Fruit fly (Drosophila melanogaster): ENCODE data around the gene CG9123.

CG9123 gene

dm6 chrX:15335845-15336453, 6.0 kb downstream of the CG9123 start:
- TF ChIP-seq CG17801 (GFP tag; optimal IDR thresholded peaks at IDR 0.05; ENCODE audit: partially characterized antibody): peak; percentile 77

DNA sequence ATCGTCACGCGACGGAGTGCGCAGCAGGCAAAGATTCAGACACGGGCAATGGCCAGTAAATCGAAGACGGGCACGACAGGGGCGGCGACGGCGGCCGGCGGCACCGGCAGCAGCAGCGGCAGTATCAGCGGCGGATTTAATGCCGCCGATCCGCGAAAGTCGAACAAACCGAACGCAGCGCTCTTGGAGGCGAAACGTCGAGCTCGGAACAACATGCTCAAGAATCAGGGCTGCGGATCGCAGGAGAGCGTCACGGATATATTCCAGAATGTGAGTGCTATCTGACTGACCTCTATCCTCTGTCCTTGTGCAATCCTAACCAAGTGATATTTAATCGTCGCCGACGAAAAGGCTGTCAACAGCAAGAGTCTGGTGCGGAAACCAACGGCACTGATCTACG, 6.9 kb downstream of the CG9123 start:
- no peak for TF ChIP-seq CG17801 (GFP tag; optimal IDR thresholded peaks at IDR 0.05; ENCODE audit: partially characterized antibody)

dm6 chrX:15333066-15333874, 8.6 kb downstream of the CG9123 start, which contains the start of the genes CG9114 and HDAC6:
Gene CG9114 (minus strand): TSS chrX:15333154.
Gene HDAC6 (plus strand): TSS chrX:15333310.
- TF ChIP-seq CG17801 (GFP tag; optimal IDR thresholded peaks at IDR 0.05; ENCODE audit: partially characterized antibody): no peak

- TF ChIP-seq CG17801 (GFP tag; optimal IDR thresholded peaks at IDR 0.05; ENCODE audit: partially characterized antibody): no peak
These were observed 13.7 kb downstream of the CG9123 start, which contains the start of gene dah for dm6 chrX:15328148-15328718. Gene dah (plus strand): TSS chrX:15328342.

DNA sequence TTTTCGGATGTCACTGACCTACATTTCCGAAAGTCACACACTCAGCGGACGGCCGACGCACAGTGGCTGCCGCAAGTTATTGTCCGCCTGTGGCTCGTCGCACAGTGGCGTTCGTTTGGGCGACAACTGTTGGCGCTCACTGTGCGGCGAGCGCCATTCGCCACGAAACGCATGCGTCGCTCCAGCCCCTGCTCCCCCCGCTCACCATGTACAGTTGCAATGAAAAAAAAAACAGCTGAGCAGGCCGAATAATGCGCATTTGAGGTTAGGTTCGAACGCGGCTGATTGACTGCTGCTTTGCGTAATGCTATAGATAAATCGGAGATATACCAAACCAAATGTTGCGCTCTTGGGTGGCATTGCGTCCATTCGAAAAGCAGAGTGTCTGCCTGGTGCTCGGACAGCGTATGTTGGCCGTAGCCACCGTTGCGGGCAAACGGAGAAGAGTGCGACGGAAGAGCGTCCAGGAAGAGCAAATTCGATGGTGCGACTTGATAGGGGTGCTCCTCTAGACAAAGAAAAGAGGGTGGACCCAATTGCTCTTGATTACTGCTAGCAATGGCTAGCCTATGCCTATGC, 18.5 kb downstream of the CG9123 start:
- TF ChIP-seq CG17801 (GFP tag; optimal IDR thresholded peaks at IDR 0.05; ENCODE audit: partially characterized antibody): peak; percentile 77

dm6 chrX:15320973-15321372, 20.9 kb downstream of the CG9123 start:
- no peak for TF ChIP-seq CG17801 (GFP tag; optimal IDR thresholded peaks at IDR 0.05; ENCODE audit: partially characterized antibody)

dm6 chrX:15320522-15320921, 21.4 kb downstream of the CG9123 start:
- TF ChIP-seq CG17801 (GFP tag; optimal IDR thresholded peaks at IDR 0.05; ENCODE audit: partially characterized antibody): peak; percentile 38

DNA sequence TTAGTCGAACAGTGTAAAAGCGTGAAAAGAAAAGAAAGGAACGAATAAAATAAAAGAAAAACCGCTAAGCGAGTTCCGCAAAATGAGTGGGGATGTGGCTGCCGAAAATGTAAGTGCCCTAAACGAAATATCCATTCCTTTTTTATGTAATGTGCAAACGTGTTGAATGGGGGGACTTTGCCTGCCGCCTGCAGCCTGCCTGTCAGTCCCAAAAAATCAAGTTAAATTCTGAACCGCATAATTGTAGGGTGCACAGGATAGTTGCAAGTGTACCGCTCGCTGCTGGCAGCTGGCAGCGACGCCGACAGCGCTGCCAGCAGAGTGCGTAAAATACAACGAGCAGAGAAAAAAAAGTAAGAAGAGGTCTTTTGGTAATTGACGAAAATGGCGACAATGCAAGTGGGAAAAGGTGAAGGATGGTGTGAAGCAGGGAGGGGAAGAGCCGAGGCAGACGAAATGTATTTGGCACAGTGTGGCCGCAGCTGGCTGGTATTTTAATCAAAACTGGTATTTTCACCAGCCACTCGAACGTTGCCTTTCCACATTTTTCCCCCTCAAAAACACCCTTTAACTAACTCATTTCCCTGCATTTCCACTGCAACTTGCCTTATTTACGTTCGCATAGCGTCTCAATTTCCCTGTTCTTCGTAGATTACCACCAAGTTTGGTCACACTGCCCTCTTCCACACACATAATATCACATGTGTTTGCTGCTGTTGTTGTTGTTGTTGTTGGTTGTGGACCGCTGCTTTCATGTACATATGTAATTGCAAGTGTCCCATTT, 22.0 kb downstream of the CG9123 start:
- TF ChIP-seq CG17801 (GFP tag; optimal IDR thresholded peaks at IDR 0.05; ENCODE audit: partially characterized antibody): no peak

- peak; percentile 31 for TF ChIP-seq CG17801 (GFP tag; optimal IDR thresholded peaks at IDR 0.05; ENCODE audit: partially characterized antibody)
These were observed 22.6 kb downstream of the CG9123 start, which contains the start of gene Top1 for dm6 chrX:15319290-15319689. Gene Top1 (plus strand): TSS chrX:15319479.

dm6 chrX:15313829-15314324, 28.0 kb downstream of the CG9123 start:
- TF ChIP-seq CG17801 (GFP tag; optimal IDR thresholded peaks at IDR 0.05; ENCODE audit: partially characterized antibody): peak; percentile 56

- no peak for TF ChIP-seq CG17801 (GFP tag; optimal IDR thresholded peaks at IDR 0.05; ENCODE audit: partially characterized antibody)
These were observed 28.5 kb downstream of the CG9123 start for dm6 chrX:15313389-15313788.

DNA sequence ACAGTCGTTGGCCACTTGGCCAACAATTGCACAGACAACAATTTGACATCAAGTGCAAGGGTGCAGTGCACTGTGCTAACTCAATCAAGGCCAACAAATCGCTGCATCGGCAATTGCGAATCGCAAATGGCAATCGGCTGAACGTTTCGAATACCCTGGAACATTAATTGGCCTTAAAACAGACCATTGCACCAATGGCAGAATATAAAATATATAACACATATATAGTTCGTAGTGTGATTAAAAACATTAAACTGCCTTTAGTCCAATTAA, 29.1 kb downstream of the CG9123 start:
- TF ChIP-seq CG17801 (GFP tag; optimal IDR thresholded peaks at IDR 0.05; ENCODE audit: partially characterized antibody): no peak

dm6 chrX:15312074-15312881, 29.6 kb downstream of the CG9123 start:
- peak; percentile 74 for TF ChIP-seq CG17801 (GFP tag; optimal IDR thresholded peaks at IDR 0.05; ENCODE audit: partially characterized antibody)

- TF ChIP-seq CG17801 (GFP tag; optimal IDR thresholded peaks at IDR 0.05; ENCODE audit: partially characterized antibody): no peak
These were observed 32.0 kb downstream of the CG9123 start for dm6 chrX:15309918-15310317.
